Worm (Caenorhabditis elegans) whole organism, L4/young adult: ENCODE data around the gene nhr-19.

ENCODE experiments used
- W03F9.2 ChIP-seq: fragments of 150-350 bp; optimal IDR thresholded peaks from 2 replicates; lab custom pipeline; 2014; ENCODE audit warnings: missing biosample characterization, missing genetic modification characterization
- dao-5 ChIP-seq: sonication (generic microtip); optimal IDR thresholded peaks from 2 replicates; lab custom pipeline; 2016; ENCODE audit warnings: missing genotype, missing genetic modification characterization, moderate library complexity, missing compliant biosample characterization
- him-1 ChIP-seq: sonication (generic microtip); optimal IDR thresholded peaks from 2 replicates; lab custom pipeline; 2016; ENCODE audit warnings: missing genotype, missing genetic modification reagents, missing genetic modification characterization, missing compliant biosample characterization

nhr-19 gene

ce11 chrII:9586734-9587209 is 18.6 kb downstream of the nhr-19 start, which contains the start of gene ugt-58:
ugt-58 (minus strand) TSS chrII:9586784.
- TF ChIP-seq him-1 (tag; lab: Kevin White, UChicago) (no peak), W03F9.2 (tag; lab: Kevin White, UChicago) (no peak), dao-5 (no peak)

DNA sequence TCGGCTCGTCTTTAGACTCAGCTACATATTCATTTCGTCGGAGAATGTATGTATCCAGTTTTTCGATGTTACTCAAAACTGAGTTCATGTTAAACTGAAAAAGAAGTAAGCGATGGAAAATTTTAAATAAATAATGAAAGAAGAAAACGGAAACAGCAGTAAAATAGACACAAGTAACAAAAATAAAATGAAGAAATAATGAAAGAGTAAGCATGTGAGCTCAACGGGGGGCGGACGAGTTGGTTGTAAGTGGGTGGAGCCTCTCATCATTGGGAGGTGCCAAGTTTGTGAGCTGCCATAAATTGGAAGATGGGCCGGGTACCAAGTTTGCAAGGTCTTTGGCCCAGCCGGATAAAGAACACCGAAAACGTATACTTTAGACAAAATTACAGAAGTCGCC is 21.9 kb downstream of the nhr-19 start, which contains the start of gene wee-1.1:
wee-1.1 (minus strand) TSS at position 101 of the 400 bp plus-strand sequence.
- TF ChIP-seq him-1 (tag; lab: Kevin White, UChicago) = no peak
- no peak for TF ChIP-seq W03F9.2 (tag; lab: Kevin White, UChicago)
- TF ChIP-seq dao-5 = no peak

ce11 chrII:9577630-9578029 is 27.7 kb downstream of the nhr-19 start:
- TF ChIP-seq W03F9.2 (tag; lab: Kevin White, UChicago) (no peak), him-1 (tag; lab: Kevin White, UChicago) (no peak), dao-5 (no peak)

DNA sequence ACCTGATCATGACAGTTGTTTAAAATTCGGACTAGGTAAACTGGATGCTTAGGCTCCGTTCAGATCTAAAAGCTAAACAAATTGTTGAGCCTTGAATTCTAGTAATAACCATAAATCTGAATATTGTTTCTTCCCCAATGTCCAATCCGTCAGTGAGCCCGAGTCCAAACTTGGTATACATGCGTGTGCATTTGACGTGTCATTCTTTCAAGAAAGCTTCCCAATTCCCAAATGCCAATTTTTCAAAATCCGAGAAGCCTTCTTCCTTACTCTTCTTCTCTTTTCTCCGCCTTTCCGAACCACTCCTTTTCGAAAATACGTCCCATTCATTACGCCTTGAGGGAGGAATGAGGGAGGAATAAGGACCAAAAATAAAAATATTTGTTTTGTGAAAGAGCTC is 28.6 kb downstream of the nhr-19 start:
- TF ChIP-seq dao-5 (no peak), him-1 (tag; lab: Kevin White, UChicago) (no peak), W03F9.2 (tag; lab: Kevin White, UChicago) (no peak)

DNA sequence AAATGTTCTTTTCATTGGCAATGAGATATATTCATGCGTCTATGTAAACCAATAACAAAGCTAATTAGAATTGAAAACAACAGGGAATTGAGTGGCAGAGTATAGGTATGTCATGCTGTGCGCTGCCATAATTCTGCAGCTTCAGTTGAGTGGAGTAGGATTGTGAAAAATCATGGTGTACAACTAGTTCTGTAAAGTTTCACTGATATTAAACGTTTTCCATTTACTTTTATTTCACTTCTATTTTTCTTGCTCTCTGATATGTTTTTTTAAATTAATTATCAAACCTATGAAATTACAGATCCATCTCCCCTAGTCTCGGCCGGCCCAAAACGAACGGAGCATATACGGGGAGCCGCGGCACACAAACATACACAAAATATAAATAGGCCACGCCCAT is 29.7 kb downstream of the nhr-19 start, which contains the start of gene exc-7:
exc-7 (plus strand) TSS at position 301 of the 400 bp plus-strand sequence.
- TF ChIP-seq him-1 (tag; lab: Kevin White, UChicago) (no peak), W03F9.2 (tag; lab: Kevin White, UChicago) (no peak), dao-5 (no peak)

ce11 chrII:9574406-9574805 is 30.9 kb downstream of the nhr-19 start:
- TF ChIP-seq him-1 (tag; lab: Kevin White, UChicago) (no peak), W03F9.2 (tag; lab: Kevin White, UChicago) (no peak), dao-5 (no peak)

- TF ChIP-seq him-1 (tag; lab: Kevin White, UChicago) (no peak), W03F9.2 (tag; lab: Kevin White, UChicago) (no peak), dao-5 (no peak)
Observed at ce11 chrII:9573412-9573811, 31.9 kb downstream of the nhr-19 start.

DNA sequence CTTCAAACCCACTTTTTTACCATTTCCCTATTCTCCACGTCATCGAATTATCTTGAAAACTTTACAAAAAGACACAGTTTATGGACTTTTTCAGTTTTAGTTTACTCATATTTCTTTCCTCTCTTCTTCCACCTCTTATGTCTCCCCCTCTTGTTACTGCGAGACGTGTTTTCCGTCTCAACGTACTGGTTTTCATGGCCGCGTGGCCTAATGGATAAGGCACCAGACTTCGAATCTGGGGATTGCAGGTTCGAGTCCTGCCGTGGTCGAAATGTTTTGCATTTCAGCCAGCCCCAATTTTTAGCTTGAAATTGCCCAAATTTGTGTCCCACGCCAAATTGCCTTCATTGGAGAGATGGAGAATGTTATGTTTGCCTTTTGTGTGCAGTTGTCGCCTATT is 39.3 kb downstream of the nhr-19 start:
- TF ChIP-seq W03F9.2 (tag; lab: Kevin White, UChicago) = no peak
- TF ChIP-seq dao-5 = peak; percentile 80
- TF ChIP-seq him-1 (tag; lab: Kevin White, UChicago) = peak; percentile 49

- TF ChIP-seq W03F9.2 (tag; lab: Kevin White, UChicago) (no peak), him-1 (tag; lab: Kevin White, UChicago) (no peak), dao-5 (no peak)
Observed at ce11 chrII:9560895-9561294, 44.4 kb downstream of the nhr-19 start.

ce11 chrII:9559929-9560328 is 45.4 kb downstream of the nhr-19 start, which contains the start of gene F35H8.4:
F35H8.4 (minus strand) TSS chrII:9560029.
- TF ChIP-seq him-1 (tag; lab: Kevin White, UChicago) (no peak), W03F9.2 (tag; lab: Kevin White, UChicago) (no peak), dao-5 (no peak)

ce11 chrII:9558906-9559305 is 46.4 kb downstream of the nhr-19 start:
- TF ChIP-seq him-1 (tag; lab: Kevin White, UChicago) (no peak), dao-5 (no peak), W03F9.2 (tag; lab: Kevin White, UChicago) (no peak)

DNA sequence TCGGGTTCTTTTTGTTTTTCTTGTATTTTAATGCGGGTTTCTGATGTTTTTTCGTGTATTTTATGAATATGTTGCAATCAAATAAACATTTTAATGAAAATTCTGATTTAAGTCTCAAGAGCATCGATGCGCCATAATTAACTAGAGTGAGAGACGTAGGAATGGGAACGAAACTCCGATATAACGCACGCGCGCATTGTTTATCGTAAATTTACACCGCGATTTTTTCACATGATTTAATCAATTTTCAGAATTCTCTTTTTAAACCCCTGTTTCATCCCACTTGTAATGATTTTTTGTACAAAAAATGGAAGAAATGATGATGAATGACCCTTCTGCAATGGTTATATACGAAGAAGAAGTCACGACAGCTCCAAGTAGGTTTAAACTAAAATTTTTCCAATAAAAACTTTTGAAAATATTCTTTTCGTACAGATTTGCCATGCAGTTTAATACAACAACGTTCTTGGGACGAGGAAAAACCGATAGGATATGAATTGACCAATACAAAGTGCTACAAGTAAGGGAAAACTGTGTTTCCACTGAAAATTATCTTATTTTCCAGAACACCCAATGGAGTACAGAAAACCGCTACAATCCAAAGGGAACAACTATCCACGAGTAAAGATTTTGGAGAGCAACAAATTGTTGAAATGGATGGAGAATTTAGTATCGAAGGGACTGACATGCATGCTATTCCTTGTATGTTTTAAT is 47.7 kb downstream of the nhr-19 start, which contains the start of gene zfp-2:
zfp-2 (plus strand) TSS at position 214 of the 714 bp plus-strand sequence.
- no peak for TF ChIP-seq dao-5
- no peak for TF ChIP-seq W03F9.2 (tag; lab: Kevin White, UChicago)
- TF ChIP-seq him-1 (tag; lab: Kevin White, UChicago) = no peak

DNA sequence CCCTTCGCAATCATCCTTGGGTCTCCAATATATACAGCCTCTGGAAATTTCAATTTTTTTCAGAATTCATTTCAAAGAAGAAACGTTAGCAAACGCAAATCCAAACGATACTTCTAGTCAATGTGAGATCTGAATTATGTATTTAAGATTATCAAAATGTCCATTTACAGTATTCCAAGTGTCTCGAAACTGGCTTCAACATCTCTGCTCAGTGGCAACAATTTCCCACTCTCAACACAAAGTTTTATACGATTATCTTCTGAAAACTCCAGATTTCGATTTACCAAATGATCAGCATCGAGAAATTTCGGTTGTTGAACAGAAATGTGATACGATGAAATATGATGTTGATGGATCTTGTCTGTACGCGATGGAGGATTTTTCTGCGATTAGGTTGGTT is 48.7 kb downstream of the nhr-19 start:
- TF ChIP-seq dao-5 (no peak), him-1 (tag; lab: Kevin White, UChicago) (no peak), W03F9.2 (tag; lab: Kevin White, UChicago) (no peak)

ce11 chrII:9554925-9555553 is 50.3 kb downstream of the nhr-19 start, which contains the start of gene F35H8.2:
F35H8.2 (plus strand) TSS chrII:9555503.
- TF ChIP-seq him-1 (tag; lab: Kevin White, UChicago) (no peak), dao-5 (no peak), W03F9.2 (tag; lab: Kevin White, UChicago) (no peak)
